Fruit fly (Drosophila melanogaster) whole organism, adult: ENCODE data around the gene DopEcR.

Source experiments
- CG11617 ChIP-seq: fragments of 200-800 bp; sonication (Bioruptor generic); optimal IDR thresholded peaks from 2 replicates; lab custom pipeline; 2017; ENCODE audit warnings: mild to moderate bottlenecking, missing biosample characterization, missing genetic modification reagents, missing genetic modification characterization
- CG14711 ChIP-seq: fragments of 200-800 bp; sonication (Bioruptor generic); optimal IDR thresholded peaks from 2 replicates; lab custom pipeline; 2018; ENCODE audit warnings: missing biosample characterization, mild to moderate bottlenecking, missing genetic modification characterization, moderate library complexity
- CG1620 ChIP-seq: fragments of 200-800 bp; sonication (Bioruptor generic); optimal IDR thresholded peaks from 2 replicates; lab custom pipeline; 2016; ENCODE audit warnings: missing biosample characterization, missing genetic modification characterization
- CG33017 ChIP-seq: fragments of 200-800 bp; sonication (Bioruptor generic); optimal IDR thresholded peaks from 2 replicates; lab custom pipeline; 2018; ENCODE audit warnings: missing biosample characterization, mild to moderate bottlenecking, missing genetic modification characterization, moderate library complexity
- CG7045 ChIP-seq: fragments of 200-800 bp; sonication (Bioruptor generic); optimal IDR thresholded peaks from 2 replicates; lab custom pipeline; 2017; ENCODE audit warnings: missing biosample characterization, mild to moderate bottlenecking, missing genetic modification characterization
- CG7101 ChIP-seq: fragments of 200-800 bp; sonication (Bioruptor generic); optimal IDR thresholded peaks from 2 replicates; lab custom pipeline; 2018; ENCODE audit warnings: missing biosample characterization, mild to moderate bottlenecking, missing genetic modification characterization, moderate library complexity
- Clk ChIP-seq: fragments of 200-800 bp; sonication (Bioruptor generic); optimal IDR thresholded peaks from 2 replicates; lab custom pipeline; 2017; ENCODE audit warnings: missing biosample characterization, missing genetic modification characterization
- Crg-1 ChIP-seq: fragments of 200-800 bp; sonication (Bioruptor generic); optimal IDR thresholded peaks from 2 replicates; lab custom pipeline; 2016; ENCODE audit warnings: missing biosample characterization, missing genetic modification characterization
- Hr96 ChIP-seq: fragments of 200-800 bp; sonication (Bioruptor generic); optimal IDR thresholded peaks from 2 replicates; lab custom pipeline; 2016; ENCODE audit warnings: missing biosample characterization, missing genetic modification characterization
- cnc ChIP-seq, 2 experiments: fragments of >200 bp; optimal IDR thresholded peaks; 2 replicates each; lab custom pipeline; 2017
- kay ChIP-seq: fragments of 200-800 bp; sonication (Bioruptor generic); peaks from one replicate; lab custom pipeline; 2016; ENCODE audit warnings: missing biosample characterization, missing genetic modification characterization, borderline replicate concordance
- pad ChIP-seq: fragments of 200-800 bp; sonication (Bioruptor generic); optimal IDR thresholded peaks from 3 replicates; lab custom pipeline; 2017; ENCODE audit warnings: missing biosample characterization, missing genetic modification characterization, mild to moderate bottlenecking, moderate library complexity, missing genetic modification reagents
- tj ChIP-seq: fragments of 200-800 bp; sonication (Bioruptor generic); optimal IDR thresholded peaks from 3 replicates; lab custom pipeline; 2017; ENCODE audit warnings: missing biosample characterization, mild to moderate bottlenecking, missing genetic modification characterization, moderate library complexity

DNA sequence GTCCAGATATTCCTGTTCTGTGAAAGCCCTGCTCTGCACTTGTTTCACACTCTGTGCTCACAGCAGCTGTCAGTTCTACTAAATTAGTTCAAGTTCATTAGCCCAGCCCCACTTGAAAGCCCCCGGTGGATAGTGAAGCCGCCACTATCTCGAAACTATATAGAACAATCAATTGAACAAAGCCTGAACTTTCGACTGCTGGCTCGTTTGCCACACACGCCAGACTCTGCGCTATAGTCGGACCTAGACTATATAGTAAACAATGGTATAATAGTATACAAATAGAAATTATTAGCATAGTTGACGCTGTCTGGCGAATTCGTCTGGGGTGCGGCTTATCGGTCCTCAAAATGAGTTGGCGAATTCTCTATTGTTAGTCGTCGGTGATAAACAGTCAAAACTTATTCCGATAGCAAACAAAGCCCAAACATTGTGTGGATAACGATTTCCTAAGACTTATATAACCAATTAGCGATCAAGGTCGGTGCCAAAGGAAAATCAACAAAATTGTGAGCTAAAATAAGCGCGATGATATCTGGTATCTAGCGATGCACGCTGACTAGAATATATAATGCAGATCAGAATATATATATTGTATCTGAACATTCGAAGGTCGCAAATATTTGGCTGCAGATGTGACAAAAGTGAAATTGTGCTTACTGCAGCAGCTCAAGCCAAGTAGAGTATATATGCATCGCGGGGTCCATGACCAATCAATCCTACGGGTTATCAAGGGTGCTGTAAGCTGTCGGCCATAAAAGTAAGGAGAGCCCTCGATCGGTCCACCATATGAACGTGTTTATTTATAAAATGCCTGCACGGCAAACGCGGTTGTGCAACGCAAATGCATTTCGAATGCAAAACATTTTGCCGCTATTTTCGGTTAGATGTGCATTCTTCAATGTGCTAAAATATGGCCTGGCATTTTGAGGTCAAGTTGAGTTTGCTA, 35.4 kb upstream of the DopEcR start:
- TF ChIP-seq CG7101 (peak; percentile 53), pad (GFP tag; lab: Kevin White, UChicago) (no peak), Crg-1 (no peak), CG1620 (GFP tag; lab: Kevin White, UChicago) (peak; percentile 8), kay (GFP tag; lab: Kevin White, UChicago) (no peak), CG7045 (peak; percentile 17), CG14711 (tag; lab: Kevin White, UChicago) (no peak), Clk (GFP tag; lab: Kevin White, UChicago) (no peak), cnc (optimal IDR thresholded peaks at IDR 0.05; lab: Kevin White, UChicago) (peak; percentile 10 to 68), Hr96 (peak; percentile 19), tj (GFP tag; lab: Kevin White, UChicago) (no peak), CG11617 (no peak), CG33017 (peak; percentile 39)
